Fruit fly (Drosophila melanogaster): ENCODE results near the gene CG9040.

CG9040 gene

DNA sequence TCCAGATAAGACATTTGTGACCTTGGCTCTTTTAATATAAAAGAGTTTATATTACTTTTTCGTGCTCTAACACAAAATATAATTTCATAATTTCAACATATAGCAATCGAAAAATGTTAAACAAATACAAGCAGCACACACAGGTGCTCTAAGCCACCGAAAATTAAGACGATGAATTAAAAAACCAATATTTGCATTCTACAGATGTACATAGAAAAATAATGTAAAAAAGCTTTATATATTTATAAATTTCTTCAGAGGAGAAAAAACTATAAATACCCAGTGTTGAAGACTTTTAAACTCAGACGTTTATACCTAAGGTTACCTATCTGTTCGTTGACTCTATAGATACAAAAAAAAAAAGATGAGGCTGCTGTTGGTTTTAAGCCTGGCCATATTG is at the start of gene CG9040:
CG9040 (plus strand) TSS at position 301 of the 400 bp plus-strand sequence.
- TF ChIP-seq CG10348 (GFP tag; IDR thresholded peaks at IDR 0.05) (no peak), Pif1A (GFP tag; optimal IDR thresholded peaks at IDR 0.05) (no peak), Snoo (tag; optimal IDR thresholded peaks at IDR 0.05) (no peak), CG15710 (tag; optimal IDR thresholded peaks at IDR 0.05) (no peak), fd96Ca (GFP tag; IDR thresholded peaks at IDR 0.05) (no peak), CG12605 (GFP tag; IDR thresholded peaks at IDR 0.05) (no peak), Ets98B (GFP tag; IDR thresholded peaks at IDR 0.05) (no peak), CG13204 (GFP tag; optimal IDR thresholded peaks at IDR 0.05) (no peak), gl (tag; optimal IDR thresholded peaks at IDR 0.05) (no peak), CG32121 (GFP tag; IDR thresholded peaks at IDR 0.05) (no peak), CG8159 (tag; optimal IDR thresholded peaks at IDR 0.05) (no peak), CG8301 (tag; optimal IDR thresholded peaks at IDR 0.05) (no peak), CG34367 (tag; optimal IDR thresholded peaks at IDR 0.05) (no peak), CG4496 (GFP tag; IDR thresholded peaks at IDR 0.05) (no peak), CG14655 (GFP tag; optimal IDR thresholded peaks at IDR 0.05) (no peak)

DNA sequence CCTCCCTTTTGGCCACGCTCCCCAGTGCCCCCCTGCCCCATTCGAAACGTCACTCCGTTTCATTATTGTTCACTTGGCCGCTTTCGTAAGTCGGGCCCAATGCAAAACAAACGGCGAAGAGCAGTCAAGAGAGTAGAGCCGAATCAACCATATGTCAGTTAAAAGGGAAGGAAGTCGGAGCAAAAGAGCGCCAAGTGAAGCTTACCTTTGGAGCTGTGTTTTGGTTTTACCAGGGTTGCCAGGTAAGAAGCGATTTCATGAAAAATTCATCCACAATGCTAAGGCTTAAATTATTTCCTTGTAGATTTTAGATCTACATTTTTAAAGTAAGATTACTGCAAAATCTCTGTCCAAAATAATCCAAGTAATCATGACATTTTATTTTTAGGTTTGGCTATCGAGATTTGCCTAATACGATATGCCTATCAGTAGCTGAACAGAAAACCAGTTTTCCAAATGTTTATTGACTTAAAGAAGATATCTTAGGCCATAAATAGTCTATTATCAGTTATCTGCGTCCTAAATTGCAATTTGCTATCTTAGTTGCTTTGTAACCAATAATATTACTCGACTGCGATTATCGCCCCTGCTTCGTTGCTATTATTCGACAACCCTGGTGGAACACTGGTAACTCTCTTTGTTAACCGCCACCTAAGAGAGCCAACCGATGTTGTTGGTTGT is 49.1 kb upstream of the CG9040 start:
- TF ChIP-seq CG12605 (GFP tag; IDR thresholded peaks at IDR 0.05): no peak; the same call in 1 of the 2 replicates
- peak; percentile 68 for TF ChIP-seq CG13204 (GFP tag; optimal IDR thresholded peaks at IDR 0.05)
- peak; percentile 48; the same call in 1 of the 2 replicates for TF ChIP-seq CG10348 (GFP tag; IDR thresholded peaks at IDR 0.05)
- TF ChIP-seq Ets98B (GFP tag; IDR thresholded peaks at IDR 0.05): peak; percentile 76
- TF ChIP-seq CG15710 (tag; optimal IDR thresholded peaks at IDR 0.05): peak; percentile 94
- TF ChIP-seq CG17806 (tag; optimal IDR thresholded peaks at IDR 0.05): peak; percentile 87
- TF ChIP-seq CG8159 (tag; optimal IDR thresholded peaks at IDR 0.05): peak; percentile 96
- TF ChIP-seq Pif1A (GFP tag; optimal IDR thresholded peaks at IDR 0.05): peak; percentile 94
- peak; percentile 94 for TF ChIP-seq Snoo (tag; optimal IDR thresholded peaks at IDR 0.05)
- TF ChIP-seq rn (GFP tag; IDR thresholded peaks at IDR 0.05): 0 out of 2 replicates have a peak, but pooled peaks have one; percentile 53
- peak; percentile 76; the same call in 2 of the 3 replicates for TF ChIP-seq fd96Ca (GFP tag; IDR thresholded peaks at IDR 0.05)
- peak; percentile 72 for TF ChIP-seq gl (tag; optimal IDR thresholded peaks at IDR 0.05)
- TF ChIP-seq CG32121 (GFP tag; IDR thresholded peaks at IDR 0.05): peak; percentile 76
- TF ChIP-seq EcR (GFP tag; optimal IDR thresholded peaks at IDR 0.05): no peak
- peak; percentile 93 for TF ChIP-seq Pif1B (GFP tag; optimal IDR thresholded peaks at IDR 0.05)
- peak; percentile 89 for TF ChIP-seq CG34367 (tag; optimal IDR thresholded peaks at IDR 0.05)
- TF ChIP-seq CG9948 (tag; optimal IDR thresholded peaks at IDR 0.05): peak; percentile 93
- TF ChIP-seq CG14655 (GFP tag; optimal IDR thresholded peaks at IDR 0.05): peak; percentile 97
- peak; percentile 74 for TF ChIP-seq CG4496 (GFP tag; IDR thresholded peaks at IDR 0.05)
- peak; percentile 96 for TF ChIP-seq CG8301 (tag; optimal IDR thresholded peaks at IDR 0.05)
- TF ChIP-seq D1 (tag; optimal IDR thresholded peaks at IDR 0.05): peak; percentile 73

DNA sequence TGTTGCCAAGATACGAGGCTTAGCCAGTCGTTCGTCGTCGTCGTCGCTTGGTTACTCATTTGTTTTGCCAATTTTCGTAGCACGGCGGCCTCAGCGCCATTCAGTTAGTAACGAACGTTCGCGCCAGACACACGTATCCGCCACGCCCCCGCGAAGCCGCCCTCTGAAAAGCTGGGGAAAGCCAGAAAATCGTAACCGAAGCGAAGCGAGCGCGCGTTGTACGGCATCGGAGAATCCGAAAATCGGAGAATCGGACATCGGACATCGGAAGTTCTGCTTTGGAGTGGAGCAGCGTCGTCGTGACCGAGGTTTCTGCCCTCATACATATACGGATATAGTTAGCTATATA is 48.6 kb upstream of the CG9040 start, which contains the start of gene CG32137:
CG32137 (plus strand) TSS at position 100 of the 349 bp plus-strand sequence.
- TF ChIP-seq CG10348 (GFP tag; IDR thresholded peaks at IDR 0.05) (no peak), EcR (GFP tag; optimal IDR thresholded peaks at IDR 0.05) (peak; percentile 44)

DNA sequence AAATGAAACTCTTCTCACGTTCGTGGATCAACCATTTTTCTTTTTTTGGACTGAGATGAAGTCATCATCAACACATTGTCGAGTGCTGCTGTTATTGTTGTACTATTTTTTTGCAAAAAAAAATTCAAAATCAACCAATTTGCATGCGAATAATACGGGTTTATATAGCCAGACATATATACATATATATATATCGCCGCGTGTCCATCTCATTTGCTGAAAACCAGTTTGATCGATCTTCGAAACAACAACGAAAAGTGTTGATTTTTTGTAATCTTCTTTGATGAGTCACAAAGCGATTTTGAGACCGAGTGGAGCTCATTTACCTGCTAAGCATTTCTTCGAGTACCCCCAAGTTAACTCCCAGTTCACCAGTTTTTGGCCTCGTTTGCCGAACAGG is 41.7 kb upstream of the CG9040 start:
- TF ChIP-seq D1 (tag; optimal IDR thresholded peaks at IDR 0.05) (no peak), CG10348 (GFP tag; IDR thresholded peaks at IDR 0.05) (no peak), rn (GFP tag; IDR thresholded peaks at IDR 0.05) (no peak), fd96Ca (GFP tag; IDR thresholded peaks at IDR 0.05) (no peak), CG14655 (GFP tag; optimal IDR thresholded peaks at IDR 0.05) (no peak), gl (tag; optimal IDR thresholded peaks at IDR 0.05) (no peak), EcR (GFP tag; optimal IDR thresholded peaks at IDR 0.05) (peak; percentile 13), Ets98B (GFP tag; IDR thresholded peaks at IDR 0.05) (no peak)

DNA sequence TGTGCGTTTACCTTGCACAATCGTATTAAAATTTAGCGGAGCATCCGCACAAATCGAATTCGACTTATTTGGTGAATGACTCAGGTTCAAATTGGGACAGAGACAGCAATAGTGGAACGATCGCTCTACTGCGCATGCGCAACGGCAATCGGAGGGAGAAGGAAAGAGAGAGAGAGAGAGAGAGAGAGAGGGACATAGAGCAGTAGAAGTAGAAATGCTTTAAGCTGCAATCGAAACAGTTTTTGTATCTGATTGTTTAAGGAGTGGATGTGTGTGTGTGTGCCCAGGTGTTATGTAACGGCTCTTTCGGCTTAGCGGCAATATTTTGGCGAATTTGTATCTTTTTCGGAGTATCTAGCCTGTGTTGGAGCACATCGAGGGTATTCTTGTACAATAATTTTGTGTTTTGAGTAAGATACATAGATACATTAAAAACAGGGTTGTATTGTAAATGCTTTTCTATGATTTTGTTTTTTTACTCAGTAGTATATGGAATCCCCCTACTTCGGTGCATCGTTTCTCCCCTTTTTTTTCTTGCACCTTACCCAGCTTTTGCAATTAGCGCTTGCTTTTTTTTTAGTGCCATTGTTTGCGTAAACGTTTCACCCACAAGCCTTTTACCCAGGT is 38.1 kb upstream of the CG9040 start:
- TF ChIP-seq CG14655 (GFP tag; optimal IDR thresholded peaks at IDR 0.05): peak; percentile 33
- TF ChIP-seq CG32121 (GFP tag; IDR thresholded peaks at IDR 0.05): peak; percentile 67; the same call in 1 of the 2 replicates
- no peak for TF ChIP-seq D1 (tag; optimal IDR thresholded peaks at IDR 0.05)
- TF ChIP-seq gl (tag; optimal IDR thresholded peaks at IDR 0.05): no peak
- TF ChIP-seq CG4496 (GFP tag; IDR thresholded peaks at IDR 0.05): peak; percentile 82
- TF ChIP-seq Pif1A (GFP tag; optimal IDR thresholded peaks at IDR 0.05): peak; percentile 6
- peak; percentile 42 for TF ChIP-seq CG8301 (tag; optimal IDR thresholded peaks at IDR 0.05)
- TF ChIP-seq CG12605 (GFP tag; IDR thresholded peaks at IDR 0.05): 0 out of 2 replicates have a peak, but pooled peaks have one; percentile 38
- TF ChIP-seq Ets98B (GFP tag; IDR thresholded peaks at IDR 0.05): peak; percentile 72

DNA sequence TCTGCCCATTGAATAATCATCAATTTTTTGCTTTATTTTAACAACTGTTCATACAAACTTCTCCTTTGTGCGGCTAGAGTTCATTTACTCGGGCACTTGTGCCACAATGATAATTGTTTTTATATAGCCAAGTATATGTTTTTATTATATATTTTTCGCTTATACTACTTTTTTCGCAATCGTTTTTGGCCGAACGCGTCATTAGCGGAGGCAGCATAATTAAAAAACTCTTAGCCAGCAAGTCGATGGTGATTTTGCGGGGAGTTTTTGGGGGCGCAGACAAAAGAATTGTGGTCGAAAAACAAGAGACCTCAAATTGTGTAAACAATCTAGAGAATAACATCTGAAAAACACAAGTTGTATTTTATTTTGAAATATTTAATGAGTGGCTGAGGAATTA is 36.1 kb upstream of the CG9040 start:
- no peak for TF ChIP-seq CG8301 (tag; optimal IDR thresholded peaks at IDR 0.05)
- no peak for TF ChIP-seq CG15710 (tag; optimal IDR thresholded peaks at IDR 0.05)
- TF ChIP-seq Pif1A (GFP tag; optimal IDR thresholded peaks at IDR 0.05): no peak
- TF ChIP-seq CG4496 (GFP tag; IDR thresholded peaks at IDR 0.05): no peak
- no peak for TF ChIP-seq CG10348 (GFP tag; IDR thresholded peaks at IDR 0.05)
- TF ChIP-seq D1 (tag; optimal IDR thresholded peaks at IDR 0.05): no peak
- no peak for TF ChIP-seq CG17806 (tag; optimal IDR thresholded peaks at IDR 0.05)
- TF ChIP-seq gl (tag; optimal IDR thresholded peaks at IDR 0.05): no peak

All from whole organism, pupa.